Worm (Caenorhabditis elegans): Measurements from ENCODE around the gene ilkp-1.

ce11 chrII:11045872-11046271 is 4.2 kb upstream of the ilkp-1 start, which contains the start of gene col-83:
- TF ChIP-seq F57A8.1 (GFP tag; optimal IDR thresholded peaks at IDR 0.05) (no peak), F39B2.1 (GFP tag; IDR thresholded peaks at IDR 0.05) (no peak), snpc-1.1 (tag; optimal IDR thresholded peaks at IDR 0.05; ENCODE audit: insufficient read depth) (no peak), pha-4 (tag; optimal IDR thresholded peaks at IDR 0.05) (no peak), tlf-1 (GFP tag; optimal IDR thresholded peaks at IDR 0.05) (no peak), lin-35 (GFP tag; optimal IDR thresholded peaks at IDR 0.05) (no peak), ccch-3 (GFP tag; optimal IDR thresholded peaks at IDR 0.05) (no peak), mel-28 (tag; optimal IDR thresholded peaks at IDR 0.05; ENCODE audit: borderline replicate concordance) (no peak), madf-3 (GFP tag; IDR thresholded peaks at IDR 0.05) (no peak), hmg-1.2 (GFP tag; IDR thresholded peaks at IDR 0.05) (no peak), nfya-1 (tag; optimal IDR thresholded peaks at IDR 0.05; ENCODE audit: borderline replicate concordance, insufficient read depth) (no peak), snpc-4 (GFP tag; optimal IDR thresholded peaks at IDR 0.05) (no peak), snpc-4 (tag; optimal IDR thresholded peaks at IDR 0.05) (no peak), B0261.1 (tag; optimal IDR thresholded peaks at IDR 0.05) (no peak), nfya-2 (GFP tag; IDR thresholded peaks at IDR 0.05) (no peak)

All from whole organism, young adult.